Worm (Caenorhabditis elegans) whole organism, young adult: Measurements from ENCODE around the gene T23B12.11.

Source experiments
- B0261.1 ChIP-seq: sonication (generic microtip); optimal IDR thresholded peaks from 2 replicates; lab custom pipeline; 2016; ENCODE audit warnings: mild to moderate bottlenecking, missing genetic modification characterization, moderate library complexity, missing compliant biosample characterization
- F33H1.4 ChIP-seq: fragments of 200-800 bp; sonication (Bioruptor generic); IDR thresholded peaks from 2 replicates; pipeline ENCODE4 v1.3.6; 2022; ENCODE audit warnings: missing genetic modification reagents, missing genetic modification characterization, missing compliant biosample characterization
- F49E8.2 ChIP-seq: sonication (generic microtip); optimal IDR thresholded peaks from 3 replicates; lab custom pipeline; 2017; ENCODE audit warnings: missing genetic modification characterization, mild to moderate bottlenecking, missing compliant biosample characterization, antibody characterized with exemption, moderate library complexity; ENCODE audit not compliant: insufficient read depth
- F52B5.7 ChIP-seq: sonication (generic microtip); optimal IDR thresholded peaks from 2 replicates; lab custom pipeline; 2016; ENCODE audit warnings: mild to moderate bottlenecking, missing genetic modification characterization, missing compliant biosample characterization
- K11D2.4 ChIP-seq: fragments of 200-800 bp; sonication (Bioruptor generic); IDR thresholded peaks from 2 replicates; pipeline ENCODE4 v1.3.6; 2022; ENCODE audit warnings: missing genetic modification reagents, missing genetic modification characterization, missing compliant biosample characterization
- T07F8.4 ChIP-seq: sonication (generic microtip); optimal IDR thresholded peaks from 2 replicates; lab custom pipeline; 2016; ENCODE audit warnings: mild to moderate bottlenecking, missing genetic modification characterization, moderate library complexity, missing compliant biosample characterization
- T26A5.8 ChIP-seq: sonication (generic microtip); optimal IDR thresholded peaks from 2 replicates; lab custom pipeline; 2016; ENCODE audit warnings: missing genetic modification characterization, missing compliant biosample characterization
- Y53F4B.3 ChIP-seq: fragments of 200-800 bp; sonication (Bioruptor generic); IDR thresholded peaks from 2 replicates; pipeline ENCODE4 v1.3.6; 2022; ENCODE audit warnings: missing genetic modification reagents, missing genetic modification characterization, missing compliant biosample characterization
- Y56A3A.18 ChIP-seq: fragments of 200-800 bp; sonication (Bioruptor generic); IDR thresholded peaks from 2 replicates; pipeline ENCODE4 v1.3.6; 2022; ENCODE audit warnings: missing genetic modification reagents, missing genetic modification characterization, missing compliant biosample characterization
- Y79H2A.3 ChIP-seq: fragments of 200-800 bp; sonication (Bioruptor generic); conservative IDR thresholded peaks from 2 replicates; pipeline ENCODE4 v1.3.6; 2022; ENCODE audit warnings: missing genetic modification reagents, missing genetic modification characterization, missing compliant biosample characterization
- aptf-2 ChIP-seq: fragments of 200-800 bp; sonication (Bioruptor generic); conservative IDR thresholded peaks from 2 replicates; pipeline ENCODE4 v1.3.6; 2022; ENCODE audit warnings: missing genetic modification reagents, missing genetic modification characterization, missing compliant biosample characterization
- attf-5 ChIP-seq: fragments of 200-800 bp; sonication (Bioruptor generic); optimal IDR thresholded peaks from 2 replicates; lab custom pipeline; 2018; ENCODE audit warnings: mild to moderate bottlenecking, missing genetic modification characterization, missing compliant biosample characterization
- bed-2 ChIP-seq: fragments of 200-800 bp; sonication (Bioruptor generic); IDR thresholded peaks from 2 replicates; pipeline ENCODE4 v1.3.6; 2022; ENCODE audit warnings: missing genetic modification reagents, missing genetic modification characterization, missing compliant biosample characterization
- ccch-3 ChIP-seq: fragments of 200-800 bp; sonication (Bioruptor generic); optimal IDR thresholded peaks from 2 replicates; lab custom pipeline; 2018; ENCODE audit warnings: mild to moderate bottlenecking, missing genetic modification characterization, missing compliant biosample characterization
- cebp-1 ChIP-seq, 2 experiments: fragments of 200-800 bp in 1 of 2; sonication (Bioruptor generic) in 1 of 2; sonication (generic microtip) in 1 of 2; IDR thresholded peaks in 1 of 2; optimal IDR thresholded peaks in 1 of 2; 2 replicates each; pipeline versions ENCODE4 v1.3.6 to Lab custom; 2017 to 2022; ENCODE audit warnings: missing compliant biosample characterization in 2 of 2, missing genetic modification characterization in 2 of 2, mild to moderate bottlenecking in 1 of 2, missing genetic modification reagents in 1 of 2, moderate library complexity in 1 of 2
- dox-1 ChIP-seq: fragments of 200-800 bp; sonication (Bioruptor generic); IDR thresholded peaks from 2 replicates; pipeline ENCODE4 v1.3.6; 2022; ENCODE audit warnings: missing genetic modification reagents, missing genetic modification characterization, missing compliant biosample characterization
- egl-44 ChIP-seq: fragments of 200-800 bp; sonication (Bioruptor generic); IDR thresholded peaks from 2 replicates; pipeline ENCODE4 v1.3.6; 2022; ENCODE audit warnings: missing genetic modification reagents, missing genetic modification characterization, missing compliant biosample characterization
- fkh-3 ChIP-seq: sonication (generic microtip); optimal IDR thresholded peaks from 2 replicates; lab custom pipeline; 2016; ENCODE audit warnings: mild to moderate bottlenecking, missing genetic modification characterization, missing compliant biosample characterization
- hlh-12 ChIP-seq: sonication (generic microtip); optimal IDR thresholded peaks from 2 replicates; lab custom pipeline; 2016; ENCODE audit warnings: missing genetic modification characterization, missing compliant biosample characterization
- hmg-20 ChIP-seq: fragments of 200-800 bp; sonication (Bioruptor generic); IDR thresholded peaks from 2 replicates; pipeline ENCODE4 v1.3.6; 2022; ENCODE audit warnings: missing genetic modification reagents, missing genetic modification characterization, missing compliant biosample characterization
- hrde-1 ChIP-seq: sonication (generic microtip); optimal IDR thresholded peaks from 2 replicates; lab custom pipeline; 2016; ENCODE audit warnings: missing genetic modification characterization, mild to moderate bottlenecking, missing compliant biosample characterization, moderate library complexity, missing genotype, missing genetic modification reagents, borderline replicate concordance
- let-526 ChIP-seq: fragments of 200-800 bp; sonication (Bioruptor generic); IDR thresholded peaks from 2 replicates; pipeline ENCODE4 v1.3.6; 2022; ENCODE audit warnings: missing genetic modification reagents, missing genetic modification characterization, missing compliant biosample characterization
- lin-40 ChIP-seq: sonication (generic microtip); optimal IDR thresholded peaks from 2 replicates; lab custom pipeline; 2016; ENCODE audit warnings: missing genetic modification characterization, mild to moderate bottlenecking, missing compliant biosample characterization, missing genotype, missing genetic modification reagents
- lir-1 ChIP-seq: fragments of 200-800 bp; sonication (Bioruptor generic); conservative IDR thresholded peaks from 2 replicates; pipeline ENCODE4 v1.3.6; 2022; ENCODE audit warnings: missing genetic modification reagents, missing genetic modification characterization, missing compliant biosample characterization
- lsl-1 ChIP-seq: fragments of 200-800 bp; sonication (Bioruptor generic); optimal IDR thresholded peaks from 2 replicates; lab custom pipeline; 2018; ENCODE audit warnings: mild to moderate bottlenecking, missing genetic modification characterization, moderate library complexity, missing compliant biosample characterization
- lsy-27 ChIP-seq: sonication (generic microtip); optimal IDR thresholded peaks from 2 replicates; lab custom pipeline; 2017; ENCODE audit warnings: missing genetic modification characterization, mild to moderate bottlenecking, missing compliant biosample characterization, antibody characterized with exemption, missing genotype, borderline replicate concordance; ENCODE audit not compliant: insufficient read depth
- madf-3 ChIP-seq: fragments of 200-800 bp; sonication (Bioruptor generic); IDR thresholded peaks from 2 replicates; pipeline ENCODE4 v1.3.6; 2022; ENCODE audit warnings: missing genetic modification reagents, missing genetic modification characterization, missing compliant biosample characterization
- madf-6 ChIP-seq: fragments of 200-800 bp; sonication (Bioruptor generic); IDR thresholded peaks from 2 replicates; pipeline ENCODE4 v1.3.6; 2022; ENCODE audit warnings: missing genetic modification reagents, missing genetic modification characterization, missing compliant biosample characterization
- madf-8 ChIP-seq: fragments of 200-800 bp; sonication (Bioruptor generic); conservative IDR thresholded peaks from 2 replicates; pipeline ENCODE4 v1.3.6; 2022; ENCODE audit warnings: missing genetic modification reagents, missing genetic modification characterization, missing compliant biosample characterization
- mcd-1 ChIP-seq: fragments of 200-800 bp; sonication (Bioruptor generic); IDR thresholded peaks from 2 replicates; pipeline ENCODE4 v1.3.6; 2022; ENCODE audit warnings: missing genetic modification reagents, missing genetic modification characterization, missing compliant biosample characterization
- mel-28 ChIP-seq: sonication (generic microtip); optimal IDR thresholded peaks from 2 replicates; lab custom pipeline; 2016; ENCODE audit warnings: borderline replicate concordance, mild to moderate bottlenecking, missing genetic modification characterization, missing compliant biosample characterization
- nfya-2 ChIP-seq: fragments of 200-800 bp; sonication (Bioruptor generic); IDR thresholded peaks from 2 replicates; pipeline ENCODE4 v1.3.6; 2022; ENCODE audit warnings: missing genetic modification reagents, missing genetic modification characterization, missing compliant biosample characterization
- nhr-27 ChIP-seq: fragments of 200-800 bp; sonication (Bioruptor generic); optimal IDR thresholded peaks from 2 replicates; lab custom pipeline; 2018; ENCODE audit warnings: mild to moderate bottlenecking, missing genetic modification characterization, moderate library complexity, missing compliant biosample characterization
- pbrm-1 ChIP-seq: fragments of 200-800 bp; sonication (Bioruptor generic); IDR thresholded peaks from 2 replicates; pipeline ENCODE4 v1.3.6; 2022; ENCODE audit warnings: missing genetic modification reagents, missing genetic modification characterization, missing compliant biosample characterization
- pha-4 ChIP-seq: fragments of 150-350 bp; sonication (generic microtip); optimal IDR thresholded peaks from 2 replicates; lab custom pipeline; 2014; ENCODE audit warnings: missing biosample characterization, missing genetic modification reagents, missing genetic modification characterization
- rcor-1 ChIP-seq: fragments of 200-800 bp; sonication (Bioruptor generic); IDR thresholded peaks from 2 replicates; pipeline ENCODE4 v1.3.6; 2022; ENCODE audit warnings: missing genetic modification reagents, missing genetic modification characterization, missing compliant biosample characterization
- rec-8 ChIP-seq, 2 experiments: sonication (generic microtip); optimal IDR thresholded peaks; 2 replicates each; lab custom pipeline; 2016; ENCODE audit warnings: mild to moderate bottlenecking in 2 of 2, missing genetic modification characterization in 2 of 2, missing genetic modification reagents in 2 of 2, missing genotype in 2 of 2, missing biosample characterization in 1 of 2, missing compliant biosample characterization in 1 of 2, moderate library complexity in 1 of 2
- rpc-1 ChIP-seq, 2 experiments: fragments of 150-350 bp in 1 of 2; sonication (generic microtip) in 1 of 2; optimal IDR thresholded peaks; 2 replicates each; lab custom pipeline; 2014 to 2018; ENCODE audit warnings: missing biosample characterization in 1 of 2, missing genetic modification characterization in 1 of 2, missing genetic modification reagents in 1 of 2, missing genotype in 1 of 2
- snpc-3.4 ChIP-seq: sonication (generic microtip); optimal IDR thresholded peaks from 2 replicates; lab custom pipeline; 2017; ENCODE audit warnings: missing genetic modification characterization, mild to moderate bottlenecking, missing compliant biosample characterization, antibody characterized with exemption, moderate library complexity, missing genotype, missing genetic modification reagents
- somi-1 ChIP-seq: fragments of 200-800 bp; sonication (Bioruptor generic); optimal IDR thresholded peaks from 2 replicates; lab custom pipeline; 2018; ENCODE audit warnings: mild to moderate bottlenecking, missing genetic modification characterization, missing compliant biosample characterization
- tbp1 ChIP-seq: fragments of 200-800 bp; sonication (Bioruptor generic); optimal IDR thresholded peaks from 2 replicates; lab custom pipeline; 2018; ENCODE audit warnings: mild to moderate bottlenecking, missing genetic modification characterization, missing compliant biosample characterization
- tlf-1 ChIP-seq: fragments of 200-800 bp; sonication (Bioruptor generic); optimal IDR thresholded peaks from 2 replicates; lab custom pipeline; 2018; ENCODE audit warnings: mild to moderate bottlenecking, missing genetic modification characterization, missing compliant biosample characterization
- zim-3 ChIP-seq: sonication (generic microtip); optimal IDR thresholded peaks from 2 replicates; lab custom pipeline; 2017; ENCODE audit warnings: mild to moderate bottlenecking, missing genetic modification characterization, moderate library complexity, missing compliant biosample characterization
- ztf-28 ChIP-seq: fragments of 200-800 bp; sonication (Bioruptor generic); IDR thresholded peaks from 2 replicates; pipeline ENCODE4 v1.3.6; 2022; ENCODE audit warnings: missing genetic modification reagents, missing genetic modification characterization, missing compliant biosample characterization
- ztf-3 ChIP-seq: fragments of 200-800 bp; sonication (Bioruptor generic); optimal IDR thresholded peaks from 2 replicates; lab custom pipeline; 2018; ENCODE audit warnings: mild to moderate bottlenecking, missing genetic modification characterization, missing compliant biosample characterization
- ztf-6 ChIP-seq: fragments of 200-800 bp; sonication (Bioruptor generic); IDR thresholded peaks from 2 replicates; pipeline ENCODE4 v1.3.6; 2022; ENCODE audit warnings: missing genetic modification reagents, missing genetic modification characterization, missing compliant biosample characterization

Gene T23B12.11

ce11 chrV:8495106-8495505 lies 39.9 kb downstream of the T23B12.11 start:
- TF ChIP-seq F33H1.4 (GFP tag; lab: Robert Waterston, UW) = no peak
- peak; percentile 66 for TF ChIP-seq B0261.1
- no peak for TF ChIP-seq lin-40 (tag; lab: Kevin White, UChicago)
- no peak for TF ChIP-seq Y56A3A.18
- TF ChIP-seq Y79H2A.3 = 0 out of 2 replicates have a peak, but pooled peaks have one; percentile 19
- no peak for TF ChIP-seq lsy-27
- no peak for TF ChIP-seq ztf-3
- TF ChIP-seq T07F8.4 = no peak
- peak; percentile 50 for TF ChIP-seq pbrm-1 (GFP tag; lab: Robert Waterston, UW)
- no peak for TF ChIP-seq let-526 (GFP tag; lab: Robert Waterston, UW)
- no peak for TF ChIP-seq tlf-1 (GFP tag; lab: Kevin White, UChicago)
- TF ChIP-seq fkh-3 (tag; lab: Kevin White, UChicago) = no peak
- no peak for TF ChIP-seq nhr-27 (tag; lab: Kevin White, UChicago)
- no peak for TF ChIP-seq T26A5.8 (tag; lab: Kevin White, UChicago)
- TF ChIP-seq ztf-28 (GFP tag; lab: Robert Waterston, UW) = no peak
- no peak for TF ChIP-seq mel-28 (tag; lab: Kevin White, UChicago)
- no peak for TF ChIP-seq ccch-3
- no peak for TF ChIP-seq ztf-6 (GFP tag; lab: Robert Waterston, UW)
- TF ChIP-seq zim-3 (tag; lab: Kevin White, UChicago) = no peak
- 0 out of 2 replicates have a peak, but pooled peaks have one; percentile 17 for TF ChIP-seq rcor-1 (GFP tag; lab: Robert Waterston, UW)
- TF ChIP-seq cebp-1 (GFP tag; IDR thresholded peaks at IDR 0.05; lab: Robert Waterston, UW) = no peak
- no peak for TF ChIP-seq cebp-1 (tag; optimal IDR thresholded peaks at IDR 0.05; lab: Kevin White, UChicago)
- TF ChIP-seq rec-8 (tag; optimal IDR thresholded peaks at IDR 0.05; lab: Kevin White, UChicago) = no peak
- peak; percentile 52; the same call in 1 of the 2 replicates for TF ChIP-seq madf-6
- TF ChIP-seq hmg-20 (GFP tag; lab: Robert Waterston, UW) = no peak
- TF ChIP-seq hlh-12 (tag; lab: Kevin White, UChicago) = no peak
- TF ChIP-seq snpc-3.4 (tag; lab: Kevin White, UChicago) = peak; percentile 25
- TF ChIP-seq lsl-1 (GFP tag; lab: Kevin White, UChicago) = peak; percentile 28
- no peak for TF ChIP-seq F49E8.2
- TF ChIP-seq hrde-1 (tag; lab: Kevin White, UChicago) = no peak
- TF ChIP-seq rpc-1 (optimal IDR thresholded peaks at IDR 0.05; lab: Kevin White, UChicago) = peak; percentile 48
- TF ChIP-seq rpc-1 (tag; optimal IDR thresholded peaks at IDR 0.05; lab: Kevin White, UChicago) = peak; percentile 78
- peak; percentile 90 for TF ChIP-seq tbp1
- TF ChIP-seq dox-1 (GFP tag; lab: Robert Waterston, UW) = peak; percentile 66
- no peak for TF ChIP-seq madf-3 (GFP tag; lab: Robert Waterston, UW)
- TF ChIP-seq aptf-2 (GFP tag; lab: Robert Waterston, UW) = no peak
- no peak for TF ChIP-seq madf-8
- no peak for TF ChIP-seq pha-4 (tag; lab: Kevin White, UChicago)
- no peak for TF ChIP-seq lir-1 (GFP tag; lab: Robert Waterston, UW)
- TF ChIP-seq bed-2 (GFP tag; lab: Robert Waterston, UW) = no peak
- TF ChIP-seq mcd-1 (GFP tag; lab: Robert Waterston, UW) = no peak
- 0 out of 2 replicates have a peak, but pooled peaks have one; percentile 34 for TF ChIP-seq egl-44
- TF ChIP-seq Y53F4B.3 (GFP tag; lab: Robert Waterston, UW) = 0 out of 2 replicates have a peak, but pooled peaks have one; percentile 26
- TF ChIP-seq attf-5 (GFP tag; lab: Kevin White, UChicago) = peak; percentile 32
- TF ChIP-seq nfya-2 (GFP tag; lab: Robert Waterston, UW) = no peak
- no peak for TF ChIP-seq K11D2.4 (GFP tag; lab: Robert Waterston, UW)
- no peak for TF ChIP-seq somi-1 (GFP tag; lab: Kevin White, UChicago)
- TF ChIP-seq F52B5.7 (tag; lab: Kevin White, UChicago) = no peak
